Worm (Caenorhabditis elegans): ENCODE measurements around the gene dnj-18.
A peak's percentile ranks its signal among the peaks of the same experiment; 100 is the strongest.

dnj-18 gene

ce11 chrIII:4693281-4693680 lies 4.6 kb upstream of the dnj-18 start, which contains the start of gene nifk-1:
TSS of gene nifk-1 (minus strand) at chrIII:4693307.
- TF ChIP-seq cnd-1 (tag; optimal IDR thresholded peaks at IDR 0.05) (no peak), nhr-76 (tag; optimal IDR thresholded peaks at IDR 0.05) (no peak), unc-62 (GFP tag; optimal IDR thresholded peaks at IDR 0.05) (no peak), mep-1 (tag; optimal IDR thresholded peaks at IDR 0.05) (peak; percentile 74), lin-32 (GFP tag; optimal IDR thresholded peaks at IDR 0.05) (no peak), unc-39 (tag; optimal IDR thresholded peaks at IDR 0.05) (no peak), hlh-1 (tag; optimal IDR thresholded peaks at IDR 0.05) (no peak), nhr-237 (tag; optimal IDR thresholded peaks at IDR 0.05) (peak; percentile 7), zip-8 (tag; optimal IDR thresholded peaks at IDR 0.05) (no peak), drap-1 (GFP tag; optimal IDR thresholded peaks at IDR 0.05) (no peak), elt-1 (tag; optimal IDR thresholded peaks at IDR 0.05; ENCODE audit: borderline replicate concordance, insufficient read depth) (no peak), ceh-83 (GFP tag; optimal IDR thresholded peaks at IDR 0.05) (no peak), lin-13 (tag; optimal IDR thresholded peaks at IDR 0.05) (no peak), sptf-1 (tag; optimal IDR thresholded peaks at IDR 0.05) (no peak), lsy-2 (tag; optimal IDR thresholded peaks at IDR 0.05) (peak; percentile 55)

ce11 chrIII:4693695-4694094 lies 4.2 kb upstream of the dnj-18 start, which contains the start of gene T04A8.8:
TSS of gene T04A8.8 (plus strand) at chrIII:4693995.
- TF ChIP-seq ztf-11 (tag; optimal IDR thresholded peaks at IDR 0.05) (no peak), nhr-76 (tag; optimal IDR thresholded peaks at IDR 0.05) (no peak), sem-2 (GFP tag; optimal IDR thresholded peaks at IDR 0.05) (no peak), nhr-12 (tag; optimal IDR thresholded peaks at IDR 0.05) (no peak), cnd-1 (tag; optimal IDR thresholded peaks at IDR 0.05) (no peak), elt-1 (tag; optimal IDR thresholded peaks at IDR 0.05; ENCODE audit: borderline replicate concordance, insufficient read depth) (no peak), blmp-1 (tag; optimal IDR thresholded peaks at IDR 0.05) (no peak), nhr-28 (tag; optimal IDR thresholded peaks at IDR 0.05) (no peak), lin-13 (tag; optimal IDR thresholded peaks at IDR 0.05) (no peak), lin-32 (GFP tag; optimal IDR thresholded peaks at IDR 0.05) (no peak), nhr-2 (tag; optimal IDR thresholded peaks at IDR 0.05) (no peak), ceh-43 (GFP tag; optimal IDR thresholded peaks at IDR 0.05) (no peak), bed-3 (GFP tag; optimal IDR thresholded peaks at IDR 0.05) (no peak), unc-120 (tag; optimal IDR thresholded peaks at IDR 0.05; ENCODE audit: poor library complexity, severe bottlenecking) (no peak), unc-62 (GFP tag; optimal IDR thresholded peaks at IDR 0.05) (no peak), pha-4 (tag; optimal IDR thresholded peaks at IDR 0.05) (no peak)

- TF ChIP-seq lin-13 (tag; optimal IDR thresholded peaks at IDR 0.05) (no peak), sptf-1 (tag; optimal IDR thresholded peaks at IDR 0.05) (no peak), elt-1 (tag; optimal IDR thresholded peaks at IDR 0.05; ENCODE audit: borderline replicate concordance, insufficient read depth) (no peak), pha-4 (tag; optimal IDR thresholded peaks at IDR 0.05) (no peak), mep-1 (tag; optimal IDR thresholded peaks at IDR 0.05) (no peak), elt-3 (tag; optimal IDR thresholded peaks at IDR 0.05) (no peak), ceh-43 (GFP tag; optimal IDR thresholded peaks at IDR 0.05) (no peak), unc-39 (tag; optimal IDR thresholded peaks at IDR 0.05) (no peak), sem-2 (GFP tag; optimal IDR thresholded peaks at IDR 0.05) (no peak), snpc-4 (tag; optimal IDR thresholded peaks at IDR 0.05) (no peak), nhr-2 (tag; optimal IDR thresholded peaks at IDR 0.05) (no peak), drap-1 (GFP tag; optimal IDR thresholded peaks at IDR 0.05) (no peak), lsy-2 (tag; optimal IDR thresholded peaks at IDR 0.05) (no peak), lin-32 (GFP tag; optimal IDR thresholded peaks at IDR 0.05) (no peak), bed-3 (GFP tag; optimal IDR thresholded peaks at IDR 0.05) (no peak), mls-2 (tag; optimal IDR thresholded peaks at IDR 0.05) (no peak), unc-62 (GFP tag; optimal IDR thresholded peaks at IDR 0.05) (no peak), tbx-8 (GFP tag; optimal IDR thresholded peaks at IDR 0.05) (no peak)
Observed at ce11 chrIII:4695057-4695456, 2.9 kb upstream of the dnj-18 start, which contains the start of gene T04A8.7. TSS of gene T04A8.7 (plus strand) at chrIII:4695357.

- TF ChIP-seq nhr-28 (tag; optimal IDR thresholded peaks at IDR 0.05) (no peak), sem-2 (GFP tag; optimal IDR thresholded peaks at IDR 0.05) (no peak), nhr-76 (tag; optimal IDR thresholded peaks at IDR 0.05) (no peak), sptf-1 (tag; optimal IDR thresholded peaks at IDR 0.05) (no peak), mab-5 (tag; optimal IDR thresholded peaks at IDR 0.05) (no peak), bed-3 (GFP tag; optimal IDR thresholded peaks at IDR 0.05) (no peak), ham-2 (GFP tag; optimal IDR thresholded peaks at IDR 0.05) (no peak), tbx-8 (GFP tag; optimal IDR thresholded peaks at IDR 0.05) (no peak), ceh-43 (GFP tag; optimal IDR thresholded peaks at IDR 0.05) (no peak), lsy-2 (tag; optimal IDR thresholded peaks at IDR 0.05) (no peak)
Observed at ce11 chrIII:4696903-4697302, 1.0 kb upstream of the dnj-18 start.

Data from whole organism, mixed stage, embryonic.